Fruit fly (Drosophila melanogaster) whole organism, embryonic: ENCODE results near the gene Gdh.
A peak's percentile ranks its signal among the peaks of the same experiment; 100 is the strongest.

Source experiments
- Adf1 ChIP-seq: fragments of 200-800 bp; sonication (Bioruptor generic); IDR thresholded peaks from 2 replicates; pipeline ENCODE4 v1.3.6; 2022; ENCODE audit warnings: missing biosample characterization, missing genetic modification characterization
- Awh ChIP-seq: fragments of 200-800 bp; sonication (Bioruptor generic); IDR thresholded peaks from 2 replicates; pipeline ENCODE4, ENCODE4 v1.3.6; 2022; ENCODE audit warnings: missing biosample characterization, missing genetic modification characterization
- BtbVII ChIP-seq: fragments of 200-800 bp; sonication (Bioruptor generic); optimal IDR thresholded peaks from 3 replicates; lab custom pipeline; 2017; ENCODE audit warnings: missing biosample characterization, mild to moderate bottlenecking, missing genetic modification characterization
- C15 ChIP-seq: fragments of 200-800 bp; sonication (Bioruptor generic); IDR thresholded peaks from 3 replicates; pipeline ENCODE4 v1.3.6; 2022; ENCODE audit warnings: missing biosample characterization, missing genetic modification characterization
- CG11560 ChIP-seq: fragments of 200-800 bp; sonication (Bioruptor generic); IDR thresholded peaks from 3 replicates; pipeline ENCODE4 v1.3.6; 2022; ENCODE audit warnings: missing biosample characterization, missing genetic modification characterization
- CG12155 ChIP-seq: fragments of 200-800 bp; sonication (Bioruptor generic); optimal IDR thresholded peaks from 3 replicates; lab custom pipeline; 2016; ENCODE audit warnings: missing biosample characterization, missing genetic modification characterization
- CG13296 ChIP-seq: fragments of 200-800 bp; sonication (Bioruptor generic); optimal IDR thresholded peaks from 3 replicates; lab custom pipeline; 2018; ENCODE audit warnings: missing biosample characterization, mild to moderate bottlenecking, missing genetic modification characterization
- CG15011 ChIP-seq: fragments of 200-800 bp; sonication (Bioruptor generic); optimal IDR thresholded peaks from 3 replicates; lab custom pipeline; 2018; ENCODE audit warnings: missing biosample characterization, mild to moderate bottlenecking, missing genetic modification characterization
- CG17328 ChIP-seq: fragments of 200-800 bp; sonication (Bioruptor generic); IDR thresholded peaks from 2 replicates; pipeline ENCODE4 v1.3.6; 2022; ENCODE audit warnings: missing biosample characterization, missing genetic modification characterization
- CG17359 ChIP-seq: fragments of 200-800 bp; sonication (Bioruptor generic); optimal IDR thresholded peaks from 3 replicates; lab custom pipeline; 2018; ENCODE audit warnings: missing biosample characterization, mild to moderate bottlenecking, missing genetic modification characterization, moderate library complexity
- CG17385 ChIP-seq: fragments of 200-800 bp; sonication (Bioruptor generic); optimal IDR thresholded peaks from 3 replicates; lab custom pipeline; 2018; ENCODE audit warnings: missing biosample characterization, mild to moderate bottlenecking, missing genetic modification characterization
- CG17568 ChIP-seq: fragments of 200-800 bp; sonication (Bioruptor generic); optimal IDR thresholded peaks from 2 replicates; lab custom pipeline; 2018; ENCODE audit warnings: missing biosample characterization, mild to moderate bottlenecking, missing genetic modification characterization, moderate library complexity
- CG6272 ChIP-seq: fragments of 200-800 bp; sonication (Bioruptor generic); IDR thresholded peaks from 2 replicates; pipeline ENCODE4 v1.3.6; 2022; ENCODE audit warnings: missing biosample characterization, missing genetic modification characterization
- CG6765 ChIP-seq: fragments of 200-800 bp; sonication (Bioruptor generic); optimal IDR thresholded peaks from 3 replicates; lab custom pipeline; 2017; ENCODE audit warnings: missing biosample characterization, mild to moderate bottlenecking, missing genetic modification characterization
- CG7839 ChIP-seq: fragments of 200-800 bp; sonication (Bioruptor generic); optimal IDR thresholded peaks from 3 replicates; lab custom pipeline; 2018; ENCODE audit warnings: missing biosample characterization, mild to moderate bottlenecking, missing genetic modification characterization, moderate library complexity
- CG9727 ChIP-seq: fragments of 200-800 bp; sonication (Bioruptor generic); optimal IDR thresholded peaks from 3 replicates; lab custom pipeline; 2017; ENCODE audit warnings: missing biosample characterization, mild to moderate bottlenecking, missing genetic modification characterization
- CG9932 ChIP-seq: fragments of 200-800 bp; sonication (Bioruptor generic); IDR thresholded peaks from 2 replicates; pipeline ENCODE4 v1.3.6; 2022; ENCODE audit warnings: missing biosample characterization, missing genetic modification characterization
- E2f2 ChIP-seq: fragments of 200-800 bp; sonication (Bioruptor generic); IDR thresholded peaks from 2 replicates; pipeline ENCODE4 v1.3.6; 2022; ENCODE audit warnings: missing biosample characterization, missing genetic modification characterization
- Ets65A ChIP-seq: fragments of 200-800 bp; sonication (Bioruptor generic); peaks from one replicate; lab custom pipeline; 2016; ENCODE audit warnings: missing biosample characterization, missing genetic modification characterization
- Fer1 ChIP-seq: fragments of 200-800 bp; sonication (Bioruptor generic); optimal IDR thresholded peaks from 2 replicates; lab custom pipeline; 2017; ENCODE audit warnings: missing biosample characterization, mild to moderate bottlenecking, missing genetic modification characterization
- Hr51 ChIP-seq, 2 experiments: fragments of 200-800 bp; sonication (Bioruptor generic); optimal IDR thresholded peaks; 2 replicates in 1 of 2; 3 replicates in 1 of 2; lab custom pipeline; 2016 to 2018; ENCODE audit warnings: missing biosample characterization in 2 of 2, missing genetic modification characterization in 2 of 2, mild to moderate bottlenecking in 1 of 2, moderate library complexity in 1 of 2
- NC2α ChIP-seq: fragments of 200-800 bp; sonication (Bioruptor generic); optimal IDR thresholded peaks from 2 replicates; lab custom pipeline; 2016; ENCODE audit warnings: missing biosample characterization, missing genetic modification characterization
- NfI ChIP-seq: fragments of 200-800 bp; sonication (Bioruptor generic); optimal IDR thresholded peaks from 3 replicates; lab custom pipeline; 2018; ENCODE audit warnings: missing biosample characterization, mild to moderate bottlenecking, missing genetic modification characterization, moderate library complexity
- PHDP ChIP-seq: fragments of 200-800 bp; sonication (Bioruptor generic); optimal IDR thresholded peaks from 3 replicates; lab custom pipeline; 2018; ENCODE audit warnings: missing biosample characterization, mild to moderate bottlenecking, missing genetic modification characterization, moderate library complexity
- Pdp1 ChIP-seq, 2 experiments: fragments of 200-800 bp; sonication (Bioruptor generic); optimal IDR thresholded peaks; 3 replicates each; lab custom pipeline; 2016; ENCODE audit warnings: missing biosample characterization in 2 of 2, missing genetic modification characterization in 2 of 2, mild to moderate bottlenecking in 1 of 2, moderate library complexity in 1 of 2
- Ravus ChIP-seq: fragments of 200-800 bp; sonication (Bioruptor generic); IDR thresholded peaks from 2 replicates; pipeline ENCODE4 v1.3.6; 2022; ENCODE audit warnings: missing biosample characterization, missing genetic modification characterization
- Vsx1 ChIP-seq: fragments of 200-800 bp; sonication (Bioruptor generic); optimal IDR thresholded peaks from 2 replicates; lab custom pipeline; 2017; ENCODE audit warnings: missing biosample characterization, mild to moderate bottlenecking, missing genetic modification characterization, missing genetic modification reagents
- ac ChIP-seq: fragments of 200-800 bp; sonication (Bioruptor generic); optimal IDR thresholded peaks from 3 replicates; lab custom pipeline; 2017; ENCODE audit warnings: missing biosample characterization, mild to moderate bottlenecking, missing genetic modification characterization
- amos ChIP-seq: fragments of 200-800 bp; sonication (Bioruptor generic); IDR thresholded peaks from 2 replicates; pipeline ENCODE4 v1.3.6; 2022; ENCODE audit warnings: missing biosample characterization, missing genetic modification characterization; ENCODE audit not compliant: partially characterized antibody
- ato ChIP-seq: fragments of 200-800 bp; sonication (Bioruptor generic); IDR thresholded peaks from 2 replicates; pipeline ENCODE4 v1.3.6; 2022; ENCODE audit warnings: missing biosample characterization, missing genetic modification characterization; ENCODE audit not compliant: partially characterized antibody
- bsh ChIP-seq, 2 experiments: fragments of 200-800 bp; sonication (Bioruptor generic); optimal IDR thresholded peaks; 2 replicates each; lab custom pipeline; 2017 to 2018; ENCODE audit warnings: mild to moderate bottlenecking in 2 of 2, missing biosample characterization in 2 of 2, missing genetic modification characterization in 2 of 2, moderate library complexity in 1 of 2
- cad ChIP-seq: fragments of >200 bp; optimal IDR thresholded peaks from 2 replicates; lab custom pipeline; 2017; ENCODE audit warnings: missing biosample characterization, missing genetic modification characterization
- chinmo ChIP-seq: fragments of 200-800 bp; sonication (Bioruptor generic); IDR thresholded peaks from 4 replicates; pipeline ENCODE4 v1.3.6; 2022; ENCODE audit warnings: missing biosample characterization, missing genetic modification characterization; ENCODE audit not compliant: partially characterized antibody
- chm ChIP-seq: fragments of 200-800 bp; sonication (Bioruptor generic); IDR thresholded peaks from 2 replicates; pipeline ENCODE4 v1.3.6; 2022; ENCODE audit warnings: missing biosample characterization, missing genetic modification characterization
- exex ChIP-seq: fragments of 200-800 bp; sonication (Bioruptor generic); optimal IDR thresholded peaks from 4 replicates; lab custom pipeline; 2018; ENCODE audit warnings: missing biosample characterization, mild to moderate bottlenecking, missing genetic modification characterization, moderate library complexity
- grn ChIP-seq: fragments of 200-800 bp; sonication (Bioruptor generic); optimal IDR thresholded peaks from 3 replicates; lab custom pipeline; 2017; ENCODE audit warnings: missing biosample characterization, missing genetic modification characterization
- gsb ChIP-seq: fragments of 200-800 bp; sonication (Bioruptor generic); IDR thresholded peaks from 2 replicates; pipeline ENCODE4 v1.3.6; 2022; ENCODE audit warnings: missing biosample characterization, missing genetic modification characterization
- hb ChIP-seq: fragments of 200-800 bp; sonication (Bioruptor generic); IDR thresholded peaks from 3 replicates; pipeline ENCODE4 v1.3.6; 2022; ENCODE audit warnings: missing biosample characterization, missing genetic modification characterization; ENCODE audit not compliant: partially characterized antibody
- lab ChIP-seq: fragments of 200-800 bp; sonication (Bioruptor generic); optimal IDR thresholded peaks from 3 replicates; lab custom pipeline; 2017; ENCODE audit warnings: missing biosample characterization, missing genetic modification characterization, mild to moderate bottlenecking, moderate library complexity, missing genetic modification reagents
- sim ChIP-seq: fragments of 200-800 bp; sonication (Bioruptor generic); IDR thresholded peaks from 2 replicates; pipeline ENCODE4 v1.3.6; 2022; ENCODE audit warnings: missing biosample characterization, missing genetic modification characterization
- sob ChIP-seq: fragments of 200-800 bp; sonication (Bioruptor generic); IDR thresholded peaks from 2 replicates; pipeline ENCODE4 v1.3.6; 2022; ENCODE audit warnings: missing biosample characterization, missing genetic modification characterization
- zen2 ChIP-seq: fragments of 200-800 bp; sonication (Bioruptor generic); IDR thresholded peaks from 3 replicates; pipeline ENCODE4 v1.3.6; 2022; ENCODE audit warnings: missing biosample characterization, missing genetic modification characterization; ENCODE audit not compliant: partially characterized antibody

The Gdh gene

dm6 chr3R:23942965-23943413, at the start of gene Gdh (continued):
- TF ChIP-seq E2f2 (GFP tag; lab: Robert Waterston, UW) = peak; percentile 47; the same call in 1 of the 2 replicates
- TF ChIP-seq NC2α (GFP tag; lab: Kevin White, UChicago) = peak; percentile 32
- TF ChIP-seq CG17328 (GFP tag; lab: Robert Waterston, UW) = peak; percentile 32; the same call in 1 of the 2 replicates
- 0 out of 3 replicates have a peak, but pooled peaks have one; percentile 40 for TF ChIP-seq C15 (GFP tag; lab: Robert Waterston, UW)
- TF ChIP-seq Hr51 (GFP tag; optimal IDR thresholded peaks at IDR 0.05; lab: Kevin White, UChicago) = no peak
- 0 out of 2 replicates have a peak, but pooled peaks have one; percentile 6 for TF ChIP-seq gsb
- peak; percentile 21 for TF ChIP-seq CG7839 (tag; lab: Kevin White, UChicago)
- peak; percentile 69 for TF ChIP-seq Fer1 (GFP tag; lab: Kevin White, UChicago)
- TF ChIP-seq bsh (GFP tag; optimal IDR thresholded peaks at IDR 0.05; lab: Kevin White, UChicago) = peak in 1 of 2 experiments; percentile 30
- peak; percentile 76; the same call in 2 of the 3 replicates for TF ChIP-seq zen2 (GFP tag; lab: Robert Waterston, UW)
- 0 out of 2 replicates have a peak, but pooled peaks have one; percentile 14 for TF ChIP-seq CG6272 (GFP tag; lab: Robert Waterston, UW)
- TF ChIP-seq Ravus (GFP tag; lab: Robert Waterston, UW) = no peak
- peak; percentile 34; the same call in 1 of the 2 replicates for TF ChIP-seq sim (GFP tag; lab: Robert Waterston, UW)
- TF ChIP-seq chm (GFP tag; lab: Robert Waterston, UW) = peak; percentile 70; the same call in 1 of the 2 replicates
- TF ChIP-seq CG11560 (tag; lab: Robert Waterston, UW) = no peak
- no peak for TF ChIP-seq cad (GFP tag; lab: Kevin White, UChicago)
- peak; percentile 51 for TF ChIP-seq CG13296
- peak; percentile 45 for TF ChIP-seq PHDP (tag; lab: Kevin White, UChicago)
- TF ChIP-seq CG17385 = peak; percentile 52
- TF ChIP-seq CG17568 (GFP tag; lab: Kevin White, UChicago) = peak; percentile 35
- TF ChIP-seq NfI (GFP tag; lab: Kevin White, UChicago) = peak; percentile 26
- peak; percentile 60; the same call in 1 of the 2 replicates for TF ChIP-seq amos
- TF ChIP-seq CG9727 = peak; percentile 23
- peak; percentile 43; the same call in 1 of the 2 replicates for TF ChIP-seq sob (GFP tag; lab: Robert Waterston, UW)
- TF ChIP-seq Adf1 (GFP tag; lab: Robert Waterston, UW) = peak; percentile 69; the same call in 1 of the 2 replicates
- TF ChIP-seq lab (GFP tag; lab: Kevin White, UChicago) = peak; percentile 72
- TF ChIP-seq ato (GFP tag; lab: Robert Waterston, UW) = 0 out of 2 replicates have a peak, but pooled peaks have one; percentile 7
- TF ChIP-seq BtbVII (GFP tag; lab: Kevin White, UChicago) = peak; percentile 21
- peak in 1 of 2 experiments; percentile 23 for TF ChIP-seq Pdp1 (GFP tag; optimal IDR thresholded peaks at IDR 0.05; lab: Kevin White, UChicago)
- TF ChIP-seq CG12155 (GFP tag; lab: Kevin White, UChicago) = peak; percentile 99
- peak; percentile 58 for TF ChIP-seq grn (GFP tag; lab: Kevin White, UChicago)
- TF ChIP-seq CG6765 (GFP tag; lab: Kevin White, UChicago) = peak; percentile 21
- no peak for TF ChIP-seq Ets65A
- no peak for TF ChIP-seq hb
- TF ChIP-seq ac = no peak
- peak; percentile 22 for TF ChIP-seq CG17359 (tag; lab: Kevin White, UChicago)
- TF ChIP-seq CG9932 (GFP tag; lab: Robert Waterston, UW) = peak; percentile 45; the same call in 1 of the 2 replicates
- peak; percentile 60; the same call in 1 of the 2 replicates for TF ChIP-seq Awh (GFP tag; lab: Robert Waterston, UW)
- TF ChIP-seq, all 482 proteins: peak for 144

DNA sequence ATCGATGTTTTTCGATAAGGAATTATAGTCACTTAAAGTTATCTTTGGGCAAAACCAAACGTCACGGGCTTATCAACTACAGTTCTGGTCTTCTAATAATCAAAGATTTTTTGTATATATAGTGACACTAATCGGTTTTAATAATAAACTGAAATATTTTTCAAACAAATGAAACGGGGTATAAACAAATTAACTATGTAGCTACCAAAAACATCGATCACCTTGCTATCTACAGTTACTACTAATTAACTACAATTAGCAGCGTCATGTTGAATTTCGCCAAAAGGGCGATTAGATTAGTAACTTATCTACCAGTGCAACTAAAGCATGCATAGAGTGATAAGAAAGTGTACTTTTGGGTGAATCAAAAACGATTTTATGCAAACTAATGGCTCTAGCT, 48.5 kb upstream of the Gdh start:
- TF ChIP-seq Vsx1 (peak; percentile 12), chinmo (GFP tag; lab: Robert Waterston, UW) (0 out of 4 replicates have a peak, but pooled peaks have one; percentile 41), exex (tag; lab: Kevin White, UChicago) (peak; percentile 94), CG15011 (no peak), CG12155 (GFP tag; lab: Kevin White, UChicago) (no peak)
